Worm (Caenorhabditis elegans) whole organism, late embryonic: ENCODE measurements around the gene ZK682.7.

ENCODE experiments used
- C38D4.7 ChIP-seq: fragments of 200-800 bp; sonication (Bioruptor generic); optimal IDR thresholded peaks from 2 replicates; lab custom pipeline; 2018; ENCODE audit warnings: mild to moderate bottlenecking, missing genetic modification characterization, moderate library complexity, missing compliant biosample characterization
- K09A11.1 ChIP-seq: sonication (generic microtip); optimal IDR thresholded peaks from 2 replicates; lab custom pipeline; 2017; ENCODE audit warnings: antibody characterized with exemption, mild to moderate bottlenecking, missing genetic modification characterization, missing compliant biosample characterization; ENCODE audit not compliant: insufficient read depth
- ahr-1 ChIP-seq: sonication (generic microtip); optimal IDR thresholded peaks from 2 replicates; lab custom pipeline; 2016; ENCODE audit warnings: missing genetic modification characterization, missing compliant biosample characterization
- ama-1 ChIP-seq: fragments of 150-350 bp; optimal IDR thresholded peaks from 2 replicates; lab custom pipeline; 2014
- ceh-14 ChIP-seq: sonication (generic microtip); optimal IDR thresholded peaks from 2 replicates; lab custom pipeline; 2016; ENCODE audit warnings: missing genotype, missing genetic modification characterization, missing compliant biosample characterization
- ceh-18 ChIP-seq: sonication (generic microtip); optimal IDR thresholded peaks from 2 replicates; lab custom pipeline; 2016; ENCODE audit warnings: missing genetic modification characterization, missing compliant biosample characterization
- ceh-2 ChIP-seq: sonication (generic microtip); optimal IDR thresholded peaks from 2 replicates; lab custom pipeline; 2016; ENCODE audit warnings: missing genotype, missing genetic modification characterization, missing compliant biosample characterization
- ceh-31 ChIP-seq: sonication (generic microtip); optimal IDR thresholded peaks from 2 replicates; lab custom pipeline; 2016; ENCODE audit warnings: missing genetic modification characterization, missing compliant biosample characterization
- ceh-6 ChIP-seq: fragments of 200-800 bp; sonication (Bioruptor generic); optimal IDR thresholded peaks from 2 replicates; lab custom pipeline; 2018; ENCODE audit warnings: mild to moderate bottlenecking, missing genetic modification characterization, missing compliant biosample characterization
- ceh-9 ChIP-seq: sonication (generic microtip); optimal IDR thresholded peaks from 2 replicates; lab custom pipeline; 2016; ENCODE audit warnings: mild to moderate bottlenecking, missing genetic modification characterization, inconsistent platforms, missing compliant biosample characterization
- che-1 ChIP-seq: sonication (generic microtip); optimal IDR thresholded peaks from 2 replicates; lab custom pipeline; 2016; ENCODE audit warnings: mild to moderate bottlenecking, missing genetic modification characterization, missing compliant biosample characterization
- dve-1 ChIP-seq: sonication (generic microtip); optimal IDR thresholded peaks from 2 replicates; lab custom pipeline; 2017; ENCODE audit warnings: antibody characterized with exemption, mild to moderate bottlenecking, missing genetic modification characterization, missing compliant biosample characterization
- elt-4 ChIP-seq: sonication (generic microtip); optimal IDR thresholded peaks from 2 replicates; lab custom pipeline; 2016; ENCODE audit warnings: missing genetic modification characterization, missing compliant biosample characterization
- eyg-1 ChIP-seq: sonication (generic microtip); optimal IDR thresholded peaks from 2 replicates; lab custom pipeline; 2016; ENCODE audit warnings: missing genotype, missing genetic modification characterization, missing compliant biosample characterization
- fkh-10 ChIP-seq: fragments of 150-350 bp; optimal IDR thresholded peaks from 2 replicates; lab custom pipeline; 2014; ENCODE audit warnings: missing biosample characterization, missing genetic modification reagents, missing genetic modification characterization
- gmeb-2 ChIP-seq: sonication (generic microtip); optimal IDR thresholded peaks from 2 replicates; lab custom pipeline; 2016; ENCODE audit warnings: missing genetic modification characterization, inconsistent platforms, missing compliant biosample characterization
- hlh-15 ChIP-seq: sonication (generic microtip); optimal IDR thresholded peaks from 2 replicates; lab custom pipeline; 2016; ENCODE audit warnings: missing genetic modification characterization, missing compliant biosample characterization
- hlh-30 ChIP-seq: sonication (generic microtip); optimal IDR thresholded peaks from 2 replicates; lab custom pipeline; 2017; ENCODE audit warnings: antibody characterized with exemption, missing genetic modification characterization, missing compliant biosample characterization; ENCODE audit not compliant: insufficient read depth
- hlh-6 ChIP-seq: sonication (generic microtip); optimal IDR thresholded peaks from 2 replicates; lab custom pipeline; 2016; ENCODE audit warnings: missing genotype, missing genetic modification characterization, missing compliant biosample characterization
- hlh-8 ChIP-seq: sonication (generic microtip); optimal IDR thresholded peaks from 2 replicates; lab custom pipeline; 2016; ENCODE audit warnings: missing genotype, missing genetic modification characterization, missing compliant biosample characterization
- lim-6 ChIP-seq: sonication (generic microtip); optimal IDR thresholded peaks from 2 replicates; lab custom pipeline; 2016; ENCODE audit warnings: missing genetic modification characterization, missing compliant biosample characterization
- lin-11 ChIP-seq: fragments of 200-800 bp; sonication (Bioruptor generic); optimal IDR thresholded peaks from 2 replicates; lab custom pipeline; 2018; ENCODE audit warnings: mild to moderate bottlenecking, missing genetic modification characterization, missing compliant biosample characterization
- mec-3 ChIP-seq: sonication (generic microtip); optimal IDR thresholded peaks from 2 replicates; lab custom pipeline; 2016; ENCODE audit warnings: borderline replicate concordance, missing genetic modification characterization, missing compliant biosample characterization
- nhr-232 ChIP-seq: sonication (generic microtip); optimal IDR thresholded peaks from 2 replicates; lab custom pipeline; 2016; ENCODE audit warnings: missing genetic modification characterization, missing compliant biosample characterization
- npax-4 ChIP-seq: sonication (generic microtip); optimal IDR thresholded peaks from 2 replicates; lab custom pipeline; 2016; ENCODE audit warnings: missing genetic modification characterization, missing compliant biosample characterization
- pag-3 ChIP-seq: sonication (generic microtip); optimal IDR thresholded peaks from 2 replicates; lab custom pipeline; 2016; ENCODE audit warnings: missing compliant biosample characterization, missing genetic modification characterization, borderline replicate concordance
- pax-1 ChIP-seq: fragments of 150-350 bp; optimal IDR thresholded peaks from 2 replicates; lab custom pipeline; 2014; ENCODE audit warnings: missing biosample characterization, missing genetic modification characterization
- ref-2 ChIP-seq: sonication (generic microtip); optimal IDR thresholded peaks from 2 replicates; lab custom pipeline; 2016; ENCODE audit warnings: missing genetic modification characterization, missing compliant biosample characterization
- rnt-1 ChIP-seq: sonication (generic microtip); optimal IDR thresholded peaks from 2 replicates; lab custom pipeline; 2016; ENCODE audit warnings: missing genetic modification characterization, missing compliant biosample characterization
- sox-2 ChIP-seq: fragments of 200-800 bp; sonication (Bioruptor generic); IDR thresholded peaks from 2 replicates; pipeline ENCODE4 v1.3.6; 2022; ENCODE audit warnings: missing genetic modification reagents, missing genetic modification characterization, missing compliant biosample characterization
- sox-4 ChIP-seq: sonication (generic microtip); optimal IDR thresholded peaks from 2 replicates; lab custom pipeline; 2017; ENCODE audit warnings: mild to moderate bottlenecking, missing genetic modification characterization, inconsistent platforms, missing compliant biosample characterization
- tbx-2 ChIP-seq: sonication (generic microtip); optimal IDR thresholded peaks from 2 replicates; lab custom pipeline; 2016; ENCODE audit warnings: missing genetic modification characterization, missing compliant biosample characterization
- ttx-3 ChIP-seq: sonication (generic microtip); optimal IDR thresholded peaks from 2 replicates; lab custom pipeline; 2016; ENCODE audit warnings: missing genetic modification reagents, missing genetic modification characterization, missing compliant biosample characterization
- unc-3 ChIP-seq, 2 experiments: fragments of 200-800 bp in 1 of 2; sonication (Bioruptor generic) in 1 of 2; sonication (generic microtip) in 1 of 2; conservative IDR thresholded peaks in 1 of 2; optimal IDR thresholded peaks in 1 of 2; 2 replicates each; pipeline versions ENCODE4 v1.3.6 to Lab custom; 2016 to 2022; ENCODE audit warnings: missing compliant biosample characterization in 2 of 2, missing genetic modification characterization in 2 of 2, missing genetic modification reagents in 1 of 2
- zip-5 ChIP-seq: sonication (generic microtip); optimal IDR thresholded peaks from 2 replicates; lab custom pipeline; 2016; ENCODE audit warnings: missing genetic modification characterization, missing compliant biosample characterization

Gene ZK682.7

DNA sequence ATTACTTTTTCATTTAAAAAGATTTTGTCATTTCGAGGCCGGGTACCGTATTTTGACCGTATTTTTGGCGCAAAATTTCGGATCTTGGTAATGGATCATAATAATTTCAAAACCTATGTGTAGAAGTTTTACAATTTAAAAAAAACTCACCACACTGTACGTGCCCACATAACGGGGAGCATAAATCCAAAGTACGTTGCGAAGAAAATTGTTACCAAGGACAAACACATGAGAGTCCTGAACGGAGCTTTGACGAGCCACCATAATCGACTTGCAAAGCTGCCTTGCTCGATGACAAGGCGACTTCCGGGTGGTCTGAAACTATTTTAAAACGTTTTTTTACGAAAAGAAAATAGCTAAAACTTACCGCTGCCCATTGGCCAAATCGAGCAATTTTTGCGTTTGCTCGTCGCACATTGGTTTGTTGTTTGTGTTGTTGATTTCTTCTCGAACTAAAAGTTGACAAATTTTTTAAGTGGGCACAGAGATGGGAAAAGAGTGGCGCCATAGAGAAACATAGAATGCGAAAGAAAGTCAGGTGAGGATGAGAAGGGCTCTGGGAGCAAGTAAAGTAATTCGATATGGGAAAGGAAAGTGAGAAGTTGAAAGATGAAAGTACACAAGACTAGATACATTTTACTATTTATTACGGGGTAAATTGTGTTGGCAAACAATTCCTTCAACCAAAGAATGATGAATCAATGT is 40.8 kb upstream of the ZK682.7 start:
- TF ChIP-seq nhr-232 (tag; lab: Kevin White, UChicago) (no peak), rnt-1 (tag; lab: Kevin White, UChicago) (no peak), hlh-8 (tag; lab: Kevin White, UChicago) (no peak), ttx-3 (no peak), pax-1 (tag; lab: Kevin White, UChicago) (no peak), lim-6 (no peak), sox-4 (tag; lab: Kevin White, UChicago) (no peak), ceh-2 (tag; lab: Kevin White, UChicago) (no peak), ceh-6 (GFP tag; lab: Kevin White, UChicago) (no peak), C38D4.7 (GFP tag; lab: Kevin White, UChicago) (no peak)

DNA sequence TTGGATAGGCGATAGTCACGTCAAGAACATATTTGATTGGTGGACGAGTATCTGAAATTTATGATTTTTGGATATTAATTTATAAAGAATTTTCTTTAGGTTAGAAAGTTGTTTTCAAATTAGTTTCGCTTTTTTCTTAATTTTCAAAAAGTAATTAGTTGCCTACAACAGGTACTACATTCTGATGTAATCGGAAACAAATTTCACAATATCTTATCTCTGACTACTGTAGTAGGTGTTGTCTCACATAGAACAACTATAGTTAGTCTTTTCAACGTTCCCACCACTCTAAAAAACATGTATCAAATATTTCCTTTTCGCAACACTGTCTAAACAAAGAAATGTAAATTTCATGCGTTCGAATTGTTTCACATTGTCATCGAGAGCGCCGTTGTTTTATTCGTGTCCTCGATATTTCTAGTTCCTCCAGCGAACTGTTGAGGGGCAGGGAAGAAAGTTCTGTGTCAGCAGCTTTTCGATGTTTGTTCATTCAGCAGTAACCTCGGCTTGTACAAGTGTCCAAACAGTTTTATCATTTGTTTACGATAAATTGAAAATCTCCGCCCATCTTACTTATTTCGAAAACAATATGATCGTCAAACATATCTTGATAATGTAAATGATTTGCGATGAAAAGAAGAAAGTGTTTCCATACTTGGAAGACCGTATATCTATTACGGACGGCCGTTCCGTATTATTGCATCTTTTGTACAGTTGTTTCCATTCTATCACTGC is 37.4 kb upstream of the ZK682.7 start:
- TF ChIP-seq K09A11.1 (tag; lab: Kevin White, UChicago) = no peak
- TF ChIP-seq hlh-6 (tag; lab: Kevin White, UChicago) = no peak
- no peak for TF ChIP-seq C38D4.7 (GFP tag; lab: Kevin White, UChicago)
- TF ChIP-seq npax-4 (tag; lab: Kevin White, UChicago) = no peak
- no peak for TF ChIP-seq pag-3 (tag; lab: Kevin White, UChicago)
- TF ChIP-seq ref-2 (tag; lab: Kevin White, UChicago) = no peak
- no peak for TF ChIP-seq zip-5 (tag; lab: Kevin White, UChicago)
- TF ChIP-seq fkh-10 (GFP tag; lab: Kevin White, UChicago) = no peak
- no peak for TF ChIP-seq nhr-232 (tag; lab: Kevin White, UChicago)
- no peak for TF ChIP-seq ceh-18 (tag; lab: Kevin White, UChicago)
- TF ChIP-seq ahr-1 = no peak
- no peak for TF ChIP-seq unc-3 (GFP tag; conservative IDR thresholded peaks at IDR 0.05; lab: Robert Waterston, UW)
- TF ChIP-seq unc-3 (tag; optimal IDR thresholded peaks at IDR 0.05; lab: Kevin White, UChicago) = no peak
- no peak for TF ChIP-seq dve-1 (tag; lab: Kevin White, UChicago)
- no peak for TF ChIP-seq lim-6
- TF ChIP-seq eyg-1 = no peak
- no peak for TF ChIP-seq lin-11
- TF ChIP-seq elt-4 (tag; lab: Kevin White, UChicago) = no peak
- TF ChIP-seq hlh-15 = no peak
- no peak for TF ChIP-seq che-1

DNA sequence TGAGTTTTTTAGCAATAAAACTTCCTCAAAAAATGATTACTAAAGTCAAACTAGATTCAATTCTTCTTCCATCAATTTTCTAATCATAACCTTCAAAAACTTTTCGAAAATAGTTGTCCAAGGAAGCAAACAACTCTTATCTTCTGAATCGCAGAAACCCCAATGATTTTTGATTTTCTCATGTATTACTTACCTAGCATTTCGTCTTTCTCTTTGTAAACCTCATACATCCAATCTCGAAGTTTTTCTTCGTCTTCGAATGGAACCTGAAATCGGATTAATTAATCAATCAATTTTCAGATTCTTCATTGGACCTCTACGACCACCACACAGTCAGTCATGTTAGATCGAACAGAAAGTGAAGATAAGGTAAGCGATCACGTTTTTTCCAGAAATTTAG is 36.7 kb upstream of the ZK682.7 start, which contains the start of gene K07B1.4:
TSS of gene K07B1.4 (plus strand) at position 301 of the 400 bp plus-strand sequence.
- no peak for TF ChIP-seq mec-3 (tag; lab: Kevin White, UChicago)
- no peak for TF ChIP-seq ceh-18 (tag; lab: Kevin White, UChicago)
- TF ChIP-seq gmeb-2 = no peak
- TF ChIP-seq ceh-9 (tag; lab: Kevin White, UChicago) = no peak
- no peak for TF ChIP-seq elt-4 (tag; lab: Kevin White, UChicago)
- TF ChIP-seq ceh-14 (tag; lab: Kevin White, UChicago) = no peak
- no peak for TF ChIP-seq sox-2 (GFP tag; lab: Robert Waterston, UW)
- TF ChIP-seq hlh-30 (tag; lab: Kevin White, UChicago) = no peak
- no peak for TF ChIP-seq tbx-2
- TF ChIP-seq pax-1 (tag; lab: Kevin White, UChicago) = no peak
- TF ChIP-seq ceh-6 (GFP tag; lab: Kevin White, UChicago) = no peak

DNA sequence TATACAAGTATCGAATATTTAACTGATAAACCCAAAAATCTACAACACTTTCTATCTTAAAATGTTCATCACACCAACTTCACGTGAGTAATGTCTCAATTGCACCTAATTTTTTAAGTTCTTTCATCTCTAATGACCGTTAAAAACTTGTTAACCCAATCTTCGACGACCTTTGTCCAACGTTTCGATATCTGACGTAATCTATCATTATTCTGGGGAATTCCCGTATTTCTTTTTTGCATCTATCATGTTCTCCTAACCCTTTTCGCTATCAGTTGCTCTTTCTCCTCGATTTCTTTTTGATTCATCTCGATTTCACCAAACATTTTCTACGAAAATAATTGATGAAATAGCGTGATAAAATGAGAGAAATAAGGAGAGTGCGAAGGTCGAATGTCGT is 35.7 kb upstream of the ZK682.7 start:
- no peak for TF ChIP-seq ama-1
- TF ChIP-seq ceh-31 (tag; lab: Kevin White, UChicago) = no peak
